Worm (Caenorhabditis elegans) whole organism, mixed stage, embryonic: ENCODE measurements around the gene ttr-59.

Experiments used
- lsy-2 ChIP-seq: fragments of 150-350 bp; optimal IDR thresholded peaks from 2 replicates; lab custom pipeline; 2014; ENCODE audit warnings: missing biosample characterization, missing genetic modification characterization
- pha-4 ChIP-seq: fragments of 150-350 bp; optimal IDR thresholded peaks from 2 replicates; lab custom pipeline; 2018; ENCODE audit warnings: missing biosample characterization, missing genetic modification reagents, missing genetic modification characterization

DNA sequence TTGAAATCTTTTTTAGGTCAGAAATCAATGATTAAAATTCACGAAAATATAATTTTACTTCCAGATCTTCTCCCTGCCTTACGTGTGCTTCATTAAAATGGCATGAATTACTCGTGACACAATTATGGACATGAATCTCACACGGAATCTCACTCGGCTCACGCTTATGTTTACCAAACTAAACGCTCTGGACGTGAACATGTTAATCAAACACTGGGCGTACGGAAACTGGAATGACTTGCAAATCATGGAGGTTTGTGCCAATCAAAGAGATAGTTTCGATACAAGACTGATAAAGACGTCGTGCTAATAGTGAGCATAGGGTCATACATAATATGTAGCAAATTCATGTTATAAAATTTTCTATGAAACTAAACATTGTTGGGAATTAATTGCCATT is 15.1 kb upstream of the ttr-59 start:
- TF ChIP-seq pha-4 (tag; lab: Kevin White, UChicago), result no peak
- TF ChIP-seq lsy-2 (tag; lab: Kevin White, UChicago), result no peak
